Fruit fly (Drosophila melanogaster) Kc167 (cell line): ENCODE data around the gene CG4325.

Experiments used
- Myc ChIP-seq: fragments of >200 bp; optimal IDR thresholded peaks from 2 replicates; lab custom pipeline; 2017; ENCODE audit warnings: missing external identifiers
- Sin3A ChIP-seq: fragments of >200 bp; optimal IDR thresholded peaks from 2 replicates; lab custom pipeline; 2018; ENCODE audit warnings: missing external identifiers
- h ChIP-seq: fragments of >200 bp; optimal IDR thresholded peaks from 3 replicates; lab custom pipeline; 2018; ENCODE audit warnings: missing external identifiers
- insv ChIP-seq: fragments of >200 bp; optimal IDR thresholded peaks from 3 replicates; lab custom pipeline; 2018; ENCODE audit warnings: missing external identifiers
- psq ChIP-seq: fragments of >200 bp; optimal IDR thresholded peaks from 2 replicates; lab custom pipeline; 2017; ENCODE audit warnings: missing external identifiers
- ttk ChIP-seq: sonication (Bioruptor generic); optimal IDR thresholded peaks from 2 replicates; lab custom pipeline; 2017; ENCODE audit warnings: missing external identifiers

The CG4325 gene

dm6 chrX:2071878-2072817, 28.5 kb upstream of the CG4325 start, which contains the start of gene Rtca:
Rtca (plus strand) TSS chrX:2072413.
- TF ChIP-seq insv (lab: Kevin White, UChicago) = no peak
- TF ChIP-seq psq = no peak
- TF ChIP-seq Myc (lab: Kevin White, UChicago) = no peak
- TF ChIP-seq h (lab: Kevin White, UChicago) = no peak
- no peak for TF ChIP-seq ttk (lab: Kevin White, UChicago)
- TF ChIP-seq Sin3A (lab: Kevin White, UChicago) = no peak

- TF ChIP-seq psq (no peak), ttk (lab: Kevin White, UChicago) (no peak), insv (lab: Kevin White, UChicago) (no peak), h (lab: Kevin White, UChicago) (no peak), Myc (lab: Kevin White, UChicago) (no peak), Sin3A (lab: Kevin White, UChicago) (no peak)
Observed at dm6 chrX:2070708-2071063, 27.1 kb upstream of the CG4325 start.

dm6 chrX:2069787-2070707, 26.4 kb upstream of the CG4325 start:
- TF ChIP-seq h (lab: Kevin White, UChicago) (no peak), ttk (lab: Kevin White, UChicago) (no peak), Myc (lab: Kevin White, UChicago) (no peak), Sin3A (lab: Kevin White, UChicago) (no peak), insv (lab: Kevin White, UChicago) (no peak), psq (no peak)

dm6 chrX:2068292-2068691, 24.7 kb upstream of the CG4325 start, which contains the start of gene CG4194:
CG4194 (plus strand) TSS chrX:2068592.
- TF ChIP-seq Sin3A (lab: Kevin White, UChicago) (no peak), Myc (lab: Kevin White, UChicago) (no peak), ttk (lab: Kevin White, UChicago) (no peak), insv (lab: Kevin White, UChicago) (no peak), psq (no peak), h (lab: Kevin White, UChicago) (no peak)

dm6 chrX:2066259-2066658, 22.6 kb upstream of the CG4325 start, which contains the start of gene CG14054:
CG14054 (minus strand) TSS chrX:2066359.
- TF ChIP-seq ttk (lab: Kevin White, UChicago) (no peak), insv (lab: Kevin White, UChicago) (no peak), Sin3A (lab: Kevin White, UChicago) (no peak), Myc (lab: Kevin White, UChicago) (no peak), psq (no peak), h (lab: Kevin White, UChicago) (no peak)

dm6 chrX:2065073-2065472, 21.5 kb upstream of the CG4325 start, which contains the start of gene CG4281:
CG4281 (minus strand) TSS chrX:2065142.
- no peak for TF ChIP-seq psq
- no peak for TF ChIP-seq h (lab: Kevin White, UChicago)
- no peak for TF ChIP-seq Sin3A (lab: Kevin White, UChicago)
- TF ChIP-seq insv (lab: Kevin White, UChicago) = no peak
- TF ChIP-seq Myc (lab: Kevin White, UChicago) = no peak
- no peak for TF ChIP-seq ttk (lab: Kevin White, UChicago)

dm6 chrX:2061849-2062248, 18.2 kb upstream of the CG4325 start, which contains the start of gene Sik2:
Sik2 (minus strand) TSS chrX:2061915.
- TF ChIP-seq h (lab: Kevin White, UChicago) = no peak
- no peak for TF ChIP-seq Sin3A (lab: Kevin White, UChicago)

- no peak for TF ChIP-seq h (lab: Kevin White, UChicago)
- TF ChIP-seq Sin3A (lab: Kevin White, UChicago) = no peak
- TF ChIP-seq Myc (lab: Kevin White, UChicago) = no peak
- TF ChIP-seq insv (lab: Kevin White, UChicago) = no peak
- no peak for TF ChIP-seq psq
- no peak for TF ChIP-seq ttk (lab: Kevin White, UChicago)
Observed at dm6 chrX:2061119-2061518, 17.5 kb upstream of the CG4325 start.

dm6 chrX:2050070-2050899, 6.7 kb upstream of the CG4325 start, which contains the start of gene moody:
moody (minus strand) TSS chrX:2050120.
- TF ChIP-seq psq = no peak
- no peak for TF ChIP-seq insv (lab: Kevin White, UChicago)
- no peak for TF ChIP-seq Sin3A (lab: Kevin White, UChicago)
- TF ChIP-seq h (lab: Kevin White, UChicago) = no peak
- no peak for TF ChIP-seq Myc (lab: Kevin White, UChicago)
- TF ChIP-seq ttk (lab: Kevin White, UChicago) = no peak
